Fruit fly (Drosophila melanogaster): ENCODE measurements around the gene Acsf2.

The Acsf2 gene

DNA sequence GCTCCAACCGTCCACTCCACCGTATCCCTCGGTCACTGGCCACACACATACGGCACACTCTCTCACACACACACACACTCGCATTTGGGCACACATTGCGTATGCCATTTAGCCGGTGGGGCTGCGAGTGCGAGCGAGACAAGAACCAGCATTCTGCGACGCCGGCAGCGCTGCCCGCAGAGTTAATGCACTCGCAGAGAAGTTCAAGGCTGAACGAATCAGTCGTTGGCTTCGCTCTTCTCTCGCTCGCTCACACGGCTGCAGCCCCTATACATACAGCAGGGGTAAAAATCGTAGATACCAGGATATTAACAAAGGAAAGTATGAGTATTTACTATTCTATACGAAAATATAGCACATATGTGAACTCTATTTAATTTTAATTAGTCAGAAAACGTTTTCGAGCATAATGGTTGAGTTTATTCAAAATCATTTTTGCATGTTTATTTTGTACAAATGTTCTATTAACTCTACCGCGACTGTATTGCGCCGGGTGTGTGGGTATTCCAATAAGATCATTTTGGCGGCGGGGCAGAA lies 49.0 kb downstream of the Acsf2 start (continued):
- TF ChIP-seq CG9437 (GFP tag; optimal IDR thresholded peaks at IDR 0.05) (peak; percentile 69), unpg (GFP tag; optimal IDR thresholded peaks at IDR 0.05) (peak; percentile 85), Opbp (GFP tag; IDR thresholded peaks at IDR 0.05; ENCODE audit: partially characterized antibody) (no peak), CG3065 (GFP tag; optimal IDR thresholded peaks at IDR 0.05) (no peak), CG14860 (GFP tag; IDR thresholded peaks at IDR 0.05; ENCODE audit: partially characterized antibody) (no peak), emc (GFP tag; optimal IDR thresholded peaks at IDR 0.05) (no peak), CG8924 (tag; optimal IDR thresholded peaks at IDR 0.05) (peak; percentile 85), CG4617 (GFP tag; optimal IDR thresholded peaks at IDR 0.05; ENCODE audit: borderline replicate concordance) (no peak), sc (optimal IDR thresholded peaks at IDR 0.05) (no peak), sc (GFP tag; optimal IDR thresholded peaks at IDR 0.05) (peak; percentile 60), sens (GFP tag) (peak; percentile 98), peb (GFP tag; IDR thresholded peaks at IDR 0.05) (peak; percentile 52; the same call in 1 of the 2 replicates), al (GFP tag; IDR thresholded peaks at IDR 0.05) (no peak), CG3726 (GFP tag; IDR thresholded peaks at IDR 0.05) (no peak), Hey (tag; optimal IDR thresholded peaks at IDR 0.05) (no peak), CG2712 (tag; optimal IDR thresholded peaks at IDR 0.05) (peak; percentile 91), Nf-YC (tag; optimal IDR thresholded peaks at IDR 0.05) (peak; percentile 48), CG32767 (GFP tag; IDR thresholded peaks at IDR 0.05) (peak; percentile 61; the same call in 1 of the 2 replicates), ap (GFP tag; IDR thresholded peaks at IDR 0.05) (no peak), CG10267 (tag; optimal IDR thresholded peaks at IDR 0.05) (peak; percentile 79), CG4424 (GFP tag; optimal IDR thresholded peaks at IDR 0.05) (peak; percentile 66), fd102C (GFP tag; optimal IDR thresholded peaks at IDR 0.05) (peak; percentile 28), H15 (GFP tag; IDR thresholded peaks at IDR 0.05) (peak; percentile 58; the same call in 1 of the 3 replicates), Dref (GFP tag; IDR thresholded peaks at IDR 0.05) (no peak), CG16815 (GFP tag; optimal IDR thresholded peaks at IDR 0.05) (peak; percentile 59), salm (tag; optimal IDR thresholded peaks at IDR 0.05) (peak; percentile 35), chm (GFP tag; IDR thresholded peaks at IDR 0.05) (0 out of 2 replicates have a peak, but pooled peaks have one; percentile 25), CG10431 (GFP tag; optimal IDR thresholded peaks at IDR 0.05) (peak; percentile 74), gce (GFP tag; IDR thresholded peaks at IDR 0.05) (no peak; the same call in 2 of the 3 replicates), zen2 (GFP tag; IDR thresholded peaks at IDR 0.05; ENCODE audit: partially characterized antibody) (no peak), Usf (GFP tag; optimal IDR thresholded peaks at IDR 0.05) (peak; percentile 3), ato (GFP tag; IDR thresholded peaks at IDR 0.05; ENCODE audit: partially characterized antibody) (no peak), Blimp-1 (GFP tag; optimal IDR thresholded peaks at IDR 0.05) (peak; percentile 84), yki (optimal IDR thresholded peaks at IDR 0.05) (peak; percentile 31), Meics (GFP tag; optimal IDR thresholded peaks at IDR 0.05) (peak; percentile 47), onecut (GFP tag; IDR thresholded peaks at IDR 0.05) (peak; percentile 67), unc-4 (GFP tag; IDR thresholded peaks at IDR 0.05; ENCODE audit: partially characterized antibody) (no peak), oc (tag; optimal IDR thresholded peaks at IDR 0.05) (peak; percentile 66), fru (optimal IDR thresholded peaks at IDR 0.05) (no peak), CG8290 (GFP tag; optimal IDR thresholded peaks at IDR 0.05) (peak; percentile 68), CG8290 (tag; optimal IDR thresholded peaks at IDR 0.05) (peak; percentile 36 to 58), CG8765 (GFP tag; IDR thresholded peaks at IDR 0.05) (no peak; the same call in 1 of the 2 replicates), nerfin-2 (GFP tag; IDR thresholded peaks at IDR 0.05; ENCODE audit: partially characterized antibody) (no peak), bsh (GFP tag; optimal IDR thresholded peaks at IDR 0.05) (peak; percentile 89 to 92), Side (GFP tag; optimal IDR thresholded peaks at IDR 0.05) (peak; percentile 62), Eip74EF (GFP tag; optimal IDR thresholded peaks at IDR 0.05) (peak in 1 of 2 experiments; percentile 64), Deaf1 (tag; optimal IDR thresholded peaks at IDR 0.05) (peak; percentile 46), run (tag; optimal IDR thresholded peaks at IDR 0.05) (peak; percentile 37), ttk (GFP tag; IDR thresholded peaks at IDR 0.05) (0 out of 2 replicates have a peak, but pooled peaks have one; percentile 40), CG1792 (GFP tag; optimal IDR thresholded peaks at IDR 0.05) (no peak), CG16813 (GFP tag; IDR thresholded peaks at IDR 0.05; ENCODE audit: partially characterized antibody) (no peak)

Data from whole organism, embryonic.